Worm (Caenorhabditis elegans): ENCODE data around the gene pri-1.
A peak's percentile ranks its signal among the peaks of the same experiment; 100 is the strongest.

Gene pri-1

ce11 chrIII:9565973-9566372 is 48.1 kb downstream of the pri-1 start, which contains the start of gene C48B4.11 (continued):
- peak; percentile 93 for TF ChIP-seq lsl-1 (GFP tag; optimal IDR thresholded peaks at IDR 0.05)
- TF ChIP-seq tbx-9 (tag; optimal IDR thresholded peaks at IDR 0.05; ENCODE audit: borderline replicate concordance), result no peak
- TF ChIP-seq cebp-2 (GFP tag; IDR thresholded peaks at IDR 0.05), result no peak

ce11 chrIII:9564410-9564809 is 49.7 kb downstream of the pri-1 start, which contains the start of gene C48B4.10:
C48B4.10 (minus strand) TSS chrIII:9564510.
- no peak for TF ChIP-seq let-526 (GFP tag; IDR thresholded peaks at IDR 0.05)
- 0 out of 2 replicates have a peak, but pooled peaks have one; percentile 12 for TF ChIP-seq madf-6 (GFP tag; IDR thresholded peaks at IDR 0.05)

- TF ChIP-seq mxl-1 (tag; optimal IDR thresholded peaks at IDR 0.05), result no peak
- TF ChIP-seq gei-17 (GFP tag; optimal IDR thresholded peaks at IDR 0.05), result no peak
- TF ChIP-seq T26A5.8 (tag; optimal IDR thresholded peaks at IDR 0.05), result no peak
- TF ChIP-seq nhr-120 (GFP tag; IDR thresholded peaks at IDR 0.05), result no peak
- no peak for TF ChIP-seq zfh-2 (GFP tag; conservative IDR thresholded peaks at IDR 0.05)
- no peak for TF ChIP-seq F57A8.1 (GFP tag; optimal IDR thresholded peaks at IDR 0.05)
- no peak for TF ChIP-seq egrh-3 (GFP tag; IDR thresholded peaks at IDR 0.05)
- TF ChIP-seq cebp-2 (GFP tag; IDR thresholded peaks at IDR 0.05), result no peak
- no peak for TF ChIP-seq ets-4 (GFP tag; optimal IDR thresholded peaks at IDR 0.05)
Observed at ce11 chrIII:9563235-9563634, 50.8 kb downstream of the pri-1 start, which contains the start of gene C48B4.9. C48B4.9 (minus strand) TSS chrIII:9563335.

Measured in whole organism, young adult.